Fruit fly (Drosophila melanogaster) whole organism, prepupa: ENCODE measurements around the gene ScsbetaG.

ENCODE experiments used
- Blimp-1 ChIP-seq: fragments of 200-800 bp; sonication (Bioruptor generic); optimal IDR thresholded peaks from 3 replicates; lab custom pipeline; 2017; ENCODE audit warnings: missing biosample characterization, missing genetic modification characterization, mild to moderate bottlenecking, moderate library complexity, missing genetic modification reagents
- CG10669 ChIP-seq: fragments of 200-800 bp; sonication (Bioruptor generic); optimal IDR thresholded peaks from 3 replicates; lab custom pipeline; 2018; ENCODE audit warnings: missing biosample characterization, mild to moderate bottlenecking, missing genetic modification characterization, moderate library complexity
- CG11902 ChIP-seq: fragments of 200-800 bp; sonication (Bioruptor generic); optimal IDR thresholded peaks from 3 replicates; lab custom pipeline; 2016; ENCODE audit warnings: missing biosample characterization, missing genetic modification characterization
- CG15336 ChIP-seq: fragments of 200-800 bp; sonication (Bioruptor generic); IDR thresholded peaks from 2 replicates; pipeline ENCODE4 v1.3.6; 2022; ENCODE audit warnings: missing biosample characterization, missing genetic modification characterization
- CG1621 ChIP-seq: fragments of 200-800 bp; sonication (Bioruptor generic); optimal IDR thresholded peaks from 3 replicates; lab custom pipeline; 2018; ENCODE audit warnings: missing biosample characterization, mild to moderate bottlenecking, missing genetic modification characterization
- CG31627 ChIP-seq: fragments of 200-800 bp; sonication (Bioruptor generic); optimal IDR thresholded peaks from 3 replicates; lab custom pipeline; 2016; ENCODE audit warnings: missing biosample characterization, missing genetic modification characterization
- CG4318 ChIP-seq: fragments of 200-800 bp; sonication (Bioruptor generic); optimal IDR thresholded peaks from 3 replicates; lab custom pipeline; 2017; ENCODE audit warnings: missing biosample characterization, mild to moderate bottlenecking, missing genetic modification characterization
- CG6163 ChIP-seq: fragments of 200-800 bp; sonication (Bioruptor generic); IDR thresholded peaks from 3 replicates; pipeline ENCODE4 v1.3.6; 2022; ENCODE audit warnings: missing biosample characterization, missing genetic modification characterization
- CG6792 ChIP-seq: fragments of 200-800 bp; sonication (Bioruptor generic); optimal IDR thresholded peaks from 3 replicates; lab custom pipeline; 2016; ENCODE audit warnings: missing biosample characterization, missing genetic modification characterization
- CG6854 ChIP-seq: fragments of 200-800 bp; sonication (Bioruptor generic); optimal IDR thresholded peaks from 2 replicates; lab custom pipeline; 2017; ENCODE audit warnings: missing biosample characterization, mild to moderate bottlenecking, missing genetic modification characterization
- CG8119 ChIP-seq: fragments of 200-800 bp; sonication (Bioruptor generic); IDR thresholded peaks from 3 replicates; pipeline ENCODE4 v1.3.6; 2022; ENCODE audit warnings: missing biosample characterization, missing genetic modification characterization
- CG8319 ChIP-seq: fragments of 200-800 bp; sonication (Bioruptor generic); optimal IDR thresholded peaks from 3 replicates; lab custom pipeline; 2016; ENCODE audit warnings: missing biosample characterization, missing genetic modification characterization
- CG8632 ChIP-seq: fragments of 200-800 bp; sonication (Bioruptor generic); optimal IDR thresholded peaks from 3 replicates; lab custom pipeline; 2016; ENCODE audit warnings: missing biosample characterization, missing genetic modification characterization
- CG9139 ChIP-seq: fragments of 200-800 bp; sonication (Bioruptor generic); optimal IDR thresholded peaks from 3 replicates; lab custom pipeline; 2017; ENCODE audit warnings: missing biosample characterization, mild to moderate bottlenecking, missing genetic modification characterization
- Eip78C ChIP-seq: fragments of 200-800 bp; sonication (Bioruptor generic); peaks from one replicate; lab custom pipeline; 2016; ENCODE audit warnings: missing biosample characterization, missing genetic modification characterization
- Ets21C ChIP-seq: fragments of 200-800 bp; sonication (Bioruptor generic); optimal IDR thresholded peaks from 3 replicates; lab custom pipeline; 2016; ENCODE audit warnings: missing biosample characterization, missing genetic modification characterization
- Ets96B ChIP-seq: fragments of 200-800 bp; optimal IDR thresholded peaks from 2 replicates; lab custom pipeline; 2019; ENCODE audit warnings: missing biosample characterization, mild to moderate bottlenecking, missing genetic modification characterization, moderate library complexity
- Hr39 ChIP-seq: fragments of 200-800 bp; sonication (Bioruptor generic); optimal IDR thresholded peaks from 2 replicates; lab custom pipeline; 2016; ENCODE audit warnings: missing biosample characterization, missing genetic modification characterization
- Lpt ChIP-seq: fragments of 200-800 bp; sonication (Bioruptor generic); optimal IDR thresholded peaks from 3 replicates; lab custom pipeline; 2016; ENCODE audit warnings: missing biosample characterization, missing genetic modification characterization
- Met ChIP-seq: fragments of 200-800 bp; sonication (Bioruptor generic); optimal IDR thresholded peaks from 3 replicates; lab custom pipeline; 2016; ENCODE audit warnings: missing biosample characterization, missing genetic modification characterization
- Sox102F ChIP-seq: fragments of 200-800 bp; sonication (Bioruptor generic); optimal IDR thresholded peaks from 2 replicates; lab custom pipeline; 2016; ENCODE audit warnings: missing biosample characterization, mild to moderate bottlenecking, missing genetic modification characterization
- Sox14 ChIP-seq: fragments of 200-800 bp; sonication (Bioruptor generic); optimal IDR thresholded peaks from 3 replicates; lab custom pipeline; 2016; ENCODE audit warnings: missing biosample characterization, missing genetic modification characterization
- acj6 ChIP-seq: fragments of 200-800 bp; sonication (Bioruptor generic); optimal IDR thresholded peaks from 3 replicates; lab custom pipeline; 2016; ENCODE audit warnings: missing biosample characterization, missing genetic modification characterization
- dsx ChIP-seq: fragments of 200-800 bp; optimal IDR thresholded peaks from 3 replicates; lab custom pipeline; 2019; ENCODE audit warnings: missing biosample characterization, mild to moderate bottlenecking, missing genetic modification characterization, moderate library complexity; ENCODE audit not compliant: poor library complexity, severe bottlenecking
- eg ChIP-seq: fragments of 200-800 bp; sonication (Bioruptor generic); IDR thresholded peaks from 3 replicates; pipeline ENCODE4 v1.3.6; 2022; ENCODE audit warnings: missing biosample characterization, missing genetic modification characterization
- esn ChIP-seq: fragments of 200-800 bp; sonication (Bioruptor generic); optimal IDR thresholded peaks from 2 replicates; lab custom pipeline; 2016; ENCODE audit warnings: missing biosample characterization, mild to moderate bottlenecking, missing genetic modification characterization, moderate library complexity
- fd59A ChIP-seq: fragments of 200-800 bp; sonication (Bioruptor generic); optimal IDR thresholded peaks from 2 replicates; lab custom pipeline; 2017; ENCODE audit warnings: missing biosample characterization, mild to moderate bottlenecking, missing genetic modification characterization, missing genetic modification reagents
- fd85E ChIP-seq: fragments of 200-800 bp; sonication (Bioruptor generic); optimal IDR thresholded peaks from 3 replicates; lab custom pipeline; 2016; ENCODE audit warnings: missing biosample characterization, missing genetic modification characterization
- fkh ChIP-seq: fragments of 200-800 bp; sonication (Bioruptor generic); optimal IDR thresholded peaks from 3 replicates; lab custom pipeline; 2017; ENCODE audit warnings: missing biosample characterization, mild to moderate bottlenecking, missing genetic modification characterization, moderate library complexity
- net ChIP-seq: fragments of 200-800 bp; sonication (Bioruptor generic); optimal IDR thresholded peaks from 3 replicates; lab custom pipeline; 2016; ENCODE audit warnings: missing biosample characterization, missing genetic modification characterization
- salr ChIP-seq, 2 experiments: fragments of 200-800 bp; sonication (Bioruptor generic); optimal IDR thresholded peaks; 3 replicates each; lab custom pipeline; 2016 to 2018; ENCODE audit warnings: missing biosample characterization in 2 of 2, missing genetic modification characterization in 2 of 2, mild to moderate bottlenecking in 1 of 2
- ss ChIP-seq, 2 experiments: fragments of 200-800 bp; sonication (Bioruptor generic); optimal IDR thresholded peaks; 2 replicates in 1 of 2; 3 replicates in 1 of 2; lab custom pipeline; 2017 to 2018; ENCODE audit warnings: mild to moderate bottlenecking in 2 of 2, missing biosample characterization in 2 of 2, missing genetic modification characterization in 2 of 2, moderate library complexity in 1 of 2
- topi ChIP-seq: fragments of 200-800 bp; sonication (Bioruptor generic); optimal IDR thresholded peaks from 3 replicates; lab custom pipeline; 2016; ENCODE audit warnings: missing biosample characterization, missing genetic modification characterization
- vri ChIP-seq: fragments of 200-800 bp; sonication (Bioruptor generic); optimal IDR thresholded peaks from 3 replicates; lab custom pipeline; 2016; ENCODE audit warnings: missing biosample characterization, mild to moderate bottlenecking, missing genetic modification characterization

The ScsbetaG gene

DNA sequence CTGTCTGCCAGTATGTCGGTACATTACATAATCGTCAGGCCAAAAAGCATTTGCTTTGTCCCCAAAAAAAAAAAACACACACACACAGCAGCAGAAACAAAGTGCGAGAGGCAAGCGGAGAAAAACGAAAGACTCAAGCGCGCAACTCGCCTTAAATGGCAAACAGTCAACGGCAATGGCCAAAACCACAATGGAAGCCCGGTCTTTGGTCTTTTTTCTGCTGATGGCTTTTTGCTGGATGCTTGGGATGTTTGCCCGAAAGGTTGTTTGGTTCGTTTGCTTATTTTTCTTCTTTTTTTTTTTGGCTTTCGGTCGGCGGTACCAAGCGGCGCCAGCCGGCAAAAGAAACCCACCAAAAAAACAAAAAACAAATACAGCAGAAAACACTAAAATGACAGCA, 7.6 kb upstream of the ScsbetaG start:
- TF ChIP-seq CG8632 (GFP tag; lab: Kevin White, UChicago) (no peak), CG6163 (GFP tag; lab: Robert Waterston, UW) (peak; percentile 55; the same call in 1 of the 3 replicates), Ets21C (no peak), topi (GFP tag; lab: Kevin White, UChicago) (no peak), Lpt (GFP tag; lab: Kevin White, UChicago) (peak; percentile 9), ss (GFP tag; optimal IDR thresholded peaks at IDR 0.05; lab: Kevin White, UChicago) (no peak), Met (GFP tag; lab: Kevin White, UChicago) (peak; percentile 9), esn (GFP tag; lab: Kevin White, UChicago) (no peak), CG6792 (GFP tag; lab: Kevin White, UChicago) (no peak), CG4318 (GFP tag; lab: Kevin White, UChicago) (no peak), Sox102F (GFP tag; lab: Kevin White, UChicago) (no peak), CG31627 (GFP tag; lab: Kevin White, UChicago) (no peak), CG8119 (GFP tag; lab: Robert Waterston, UW) (0 out of 3 replicates have a peak, but pooled peaks have one; percentile 46), CG9139 (GFP tag; lab: Kevin White, UChicago) (no peak), vri (GFP tag; lab: Kevin White, UChicago) (peak; percentile 85), net (GFP tag; lab: Kevin White, UChicago) (peak; percentile 20), eg (peak; percentile 45; the same call in 2 of the 3 replicates), fd85E (GFP tag; lab: Kevin White, UChicago) (no peak), Eip78C (GFP tag; lab: Kevin White, UChicago) (peak; percentile 10), CG15336 (GFP tag; lab: Robert Waterston, UW) (peak; percentile 37; the same call in 1 of the 2 replicates), fd59A (GFP tag; lab: Kevin White, UChicago) (no peak), CG6854 (GFP tag; lab: Kevin White, UChicago) (peak; percentile 73)

DNA sequence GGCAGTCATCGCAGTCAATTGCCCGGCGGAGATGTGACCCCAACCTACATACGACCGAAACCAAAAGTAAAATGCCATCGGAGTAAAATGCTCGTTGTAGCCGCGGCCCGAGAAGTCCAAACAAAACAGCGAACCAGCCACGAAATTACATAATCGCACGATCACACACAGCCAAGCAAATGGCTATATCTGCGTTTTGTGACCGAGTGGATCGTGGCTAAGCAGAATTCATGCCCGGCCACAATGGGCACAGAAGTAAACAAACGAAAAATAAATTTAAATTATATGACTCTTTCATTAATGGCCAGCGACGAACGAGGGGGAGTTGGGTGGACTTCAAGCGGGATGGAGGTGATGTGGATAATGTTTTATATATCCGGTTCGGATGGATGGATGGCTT, 6.2 kb upstream of the ScsbetaG start:
- TF ChIP-seq CG8319 (no peak), vri (GFP tag; lab: Kevin White, UChicago) (peak; percentile 30), Eip78C (GFP tag; lab: Kevin White, UChicago) (peak; percentile 48), CG9139 (GFP tag; lab: Kevin White, UChicago) (no peak), Met (GFP tag; lab: Kevin White, UChicago) (no peak), CG6854 (GFP tag; lab: Kevin White, UChicago) (no peak), eg (0 out of 3 replicates have a peak, but pooled peaks have one; percentile 11), acj6 (GFP tag; lab: Kevin White, UChicago) (no peak), CG11902 (GFP tag; lab: Kevin White, UChicago) (no peak)
- TF ChIP-seq, all 60 proteins: peak for 3

DNA sequence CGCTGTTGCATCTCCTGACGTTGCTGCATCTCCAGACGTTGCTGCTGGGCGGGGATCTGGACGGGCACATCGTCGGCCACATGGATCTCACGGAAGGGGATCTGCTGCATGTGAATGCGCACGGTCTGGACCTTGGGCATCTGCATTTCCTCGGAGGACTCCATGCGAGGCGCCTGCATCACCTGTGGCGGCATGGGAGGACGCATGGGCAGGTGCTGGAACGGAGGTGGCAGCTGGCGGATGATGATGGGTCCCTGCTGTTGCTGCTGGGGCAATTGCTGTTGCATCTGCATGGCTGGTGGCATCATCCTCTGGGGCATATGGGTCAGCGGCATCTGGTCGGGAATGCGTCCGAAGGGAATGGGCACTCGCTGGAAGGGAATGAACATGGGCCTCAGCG, 4.9 kb upstream of the ScsbetaG start:
- no peak for TF ChIP-seq CG10669 (GFP tag; lab: Kevin White, UChicago)
- TF ChIP-seq CG1621 (tag; lab: Kevin White, UChicago), result no peak
- TF ChIP-seq Ets96B (tag; lab: Kevin White, UChicago), result no peak
- no peak for TF ChIP-seq esn (GFP tag; lab: Kevin White, UChicago)
- TF ChIP-seq Blimp-1 (GFP tag; lab: Kevin White, UChicago), result no peak
- no peak for TF ChIP-seq dsx
- no peak for TF ChIP-seq salr (GFP tag; optimal IDR thresholded peaks at IDR 0.05; lab: Kevin White, UChicago)
- TF ChIP-seq Sox14 (GFP tag; lab: Kevin White, UChicago), result no peak
- TF ChIP-seq net (GFP tag; lab: Kevin White, UChicago), result no peak
- TF ChIP-seq fd85E (GFP tag; lab: Kevin White, UChicago), result no peak
- TF ChIP-seq CG6792 (GFP tag; lab: Kevin White, UChicago), result no peak
- TF ChIP-seq fd59A (GFP tag; lab: Kevin White, UChicago), result no peak
- no peak for TF ChIP-seq CG6163 (GFP tag; lab: Robert Waterston, UW)
- no peak for TF ChIP-seq CG8319
- TF ChIP-seq Hr39 (GFP tag; lab: Kevin White, UChicago), result no peak
- TF ChIP-seq fkh, result no peak
